Worm (Caenorhabditis elegans) whole organism, young adult: ENCODE measurements around the gene wago-5.

Experiments
- B0336.3 ChIP-seq: fragments of 200-800 bp; sonication (Bioruptor generic); IDR thresholded peaks from 2 replicates; pipeline ENCODE4 v1.3.6; 2022; ENCODE audit warnings: missing genetic modification characterization, missing compliant biosample characterization
- F22D6.2 ChIP-seq: sonication (generic microtip); optimal IDR thresholded peaks from 2 replicates; lab custom pipeline; 2016; ENCODE audit warnings: mild to moderate bottlenecking, missing genetic modification characterization, missing compliant biosample characterization
- F23B12.7 ChIP-seq: sonication (generic microtip); optimal IDR thresholded peaks from 2 replicates; lab custom pipeline; 2017; ENCODE audit warnings: missing genetic modification characterization, mild to moderate bottlenecking, missing compliant biosample characterization, antibody characterized with exemption, moderate library complexity; ENCODE audit not compliant: insufficient read depth
- F33H1.4 ChIP-seq: fragments of 200-800 bp; sonication (Bioruptor generic); IDR thresholded peaks from 2 replicates; pipeline ENCODE4 v1.3.6; 2022; ENCODE audit warnings: missing genetic modification reagents, missing genetic modification characterization, missing compliant biosample characterization
- F52B5.7 ChIP-seq: sonication (generic microtip); optimal IDR thresholded peaks from 2 replicates; lab custom pipeline; 2016; ENCODE audit warnings: mild to moderate bottlenecking, missing genetic modification characterization, missing compliant biosample characterization
- K11D2.4 ChIP-seq: fragments of 200-800 bp; sonication (Bioruptor generic); IDR thresholded peaks from 2 replicates; pipeline ENCODE4 v1.3.6; 2022; ENCODE audit warnings: missing genetic modification reagents, missing genetic modification characterization, missing compliant biosample characterization
- Y53G8AR.9 ChIP-seq: fragments of 200-800 bp; sonication (Bioruptor generic); conservative IDR thresholded peaks from 2 replicates; pipeline ENCODE4 v1.3.6; 2022; ENCODE audit warnings: missing genetic modification reagents, missing genetic modification characterization, missing compliant biosample characterization
- Y56A3A.18 ChIP-seq: fragments of 200-800 bp; sonication (Bioruptor generic); IDR thresholded peaks from 2 replicates; pipeline ENCODE4 v1.3.6; 2022; ENCODE audit warnings: missing genetic modification reagents, missing genetic modification characterization, missing compliant biosample characterization
- Y95B8A.8 ChIP-seq: fragments of 200-800 bp; sonication (Bioruptor generic); IDR thresholded peaks from 2 replicates; pipeline ENCODE4 v1.3.6; 2022; ENCODE audit warnings: missing genetic modification reagents, missing genetic modification characterization, missing compliant biosample characterization
- bed-2 ChIP-seq: fragments of 200-800 bp; sonication (Bioruptor generic); IDR thresholded peaks from 2 replicates; pipeline ENCODE4 v1.3.6; 2022; ENCODE audit warnings: missing genetic modification reagents, missing genetic modification characterization, missing compliant biosample characterization
- cebp-1 ChIP-seq, 2 experiments: fragments of 200-800 bp in 1 of 2; sonication (Bioruptor generic) in 1 of 2; sonication (generic microtip) in 1 of 2; IDR thresholded peaks in 1 of 2; optimal IDR thresholded peaks in 1 of 2; 2 replicates each; pipeline versions ENCODE4 v1.3.6 to Lab custom; 2017 to 2022; ENCODE audit warnings: missing compliant biosample characterization in 2 of 2, missing genetic modification characterization in 2 of 2, mild to moderate bottlenecking in 1 of 2, missing genetic modification reagents in 1 of 2, moderate library complexity in 1 of 2
- ceh-40 ChIP-seq: fragments of 200-800 bp; sonication (Bioruptor generic); IDR thresholded peaks from 2 replicates; pipeline ENCODE4 v1.3.6; 2022; ENCODE audit warnings: missing genetic modification characterization, missing compliant biosample characterization
- ceh-58 ChIP-seq: fragments of 200-800 bp; sonication (Bioruptor generic); IDR thresholded peaks from 2 replicates; pipeline ENCODE4 v1.3.6; 2022; ENCODE audit warnings: missing genetic modification characterization, missing compliant biosample characterization
- dox-1 ChIP-seq: fragments of 200-800 bp; sonication (Bioruptor generic); IDR thresholded peaks from 2 replicates; pipeline ENCODE4 v1.3.6; 2022; ENCODE audit warnings: missing genetic modification reagents, missing genetic modification characterization, missing compliant biosample characterization
- egrh-3 ChIP-seq: fragments of 200-800 bp; sonication (Bioruptor generic); IDR thresholded peaks from 2 replicates; pipeline ENCODE4 v1.3.6; 2022; ENCODE audit warnings: missing genetic modification reagents, missing genetic modification characterization, missing compliant biosample characterization
- ets-4 ChIP-seq: fragments of 200-800 bp; sonication (Bioruptor generic); optimal IDR thresholded peaks from 2 replicates; lab custom pipeline; 2018; ENCODE audit warnings: mild to moderate bottlenecking, missing genetic modification characterization, missing compliant biosample characterization
- gei-17 ChIP-seq: fragments of 200-800 bp; sonication (Bioruptor generic); optimal IDR thresholded peaks from 2 replicates; lab custom pipeline; 2018; ENCODE audit warnings: mild to moderate bottlenecking, missing genetic modification characterization, missing compliant biosample characterization
- hlh-12 ChIP-seq: sonication (generic microtip); optimal IDR thresholded peaks from 2 replicates; lab custom pipeline; 2016; ENCODE audit warnings: missing genetic modification characterization, missing compliant biosample characterization
- hsf-1 ChIP-seq: fragments of 200-800 bp; sonication (Bioruptor generic); IDR thresholded peaks from 2 replicates; pipeline ENCODE4 v1.3.6; 2022; ENCODE audit warnings: missing genetic modification reagents, missing genetic modification characterization, missing compliant biosample characterization
- lin-35 ChIP-seq, 3 experiments: fragments of 150-350 bp in 2 of 3; sonication (generic microtip) in 1 of 3; optimal IDR thresholded peaks; 2 replicates each; lab custom pipeline; 2014 to 2018; ENCODE audit warnings: missing biosample characterization in 3 of 3, missing genetic modification characterization in 3 of 3, missing genetic modification reagents in 3 of 3
- nfya-2 ChIP-seq: fragments of 200-800 bp; sonication (Bioruptor generic); IDR thresholded peaks from 2 replicates; pipeline ENCODE4 v1.3.6; 2022; ENCODE audit warnings: missing genetic modification reagents, missing genetic modification characterization, missing compliant biosample characterization
- nfyb-1 ChIP-seq: fragments of 200-800 bp; sonication (Bioruptor generic); IDR thresholded peaks from 2 replicates; pipeline ENCODE4 v1.3.6; 2022; ENCODE audit warnings: missing genetic modification reagents, missing genetic modification characterization, missing compliant biosample characterization
- nhr-179 ChIP-seq: sonication (generic microtip); optimal IDR thresholded peaks from 2 replicates; lab custom pipeline; 2016; ENCODE audit warnings: mild to moderate bottlenecking, missing genetic modification characterization, missing compliant biosample characterization
- nhr-80 ChIP-seq: sonication (generic microtip); optimal IDR thresholded peaks from 2 replicates; lab custom pipeline; 2016; ENCODE audit warnings: missing genetic modification characterization, missing compliant biosample characterization
- pbrm-1 ChIP-seq: fragments of 200-800 bp; sonication (Bioruptor generic); IDR thresholded peaks from 2 replicates; pipeline ENCODE4 v1.3.6; 2022; ENCODE audit warnings: missing genetic modification reagents, missing genetic modification characterization, missing compliant biosample characterization
- sea-2 ChIP-seq: fragments of 200-800 bp; sonication (Bioruptor generic); IDR thresholded peaks from 2 replicates; pipeline ENCODE4 v1.3.6; 2022; ENCODE audit warnings: missing genetic modification characterization, missing compliant biosample characterization
- snpc-1.3 ChIP-seq: sonication (generic microtip); optimal IDR thresholded peaks from 2 replicates; lab custom pipeline; 2017; ENCODE audit warnings: missing genetic modification characterization, mild to moderate bottlenecking, missing compliant biosample characterization, antibody characterized with exemption, moderate library complexity, missing genotype, missing genetic modification reagents; ENCODE audit not compliant: insufficient read depth
- somi-1 ChIP-seq: fragments of 200-800 bp; sonication (Bioruptor generic); optimal IDR thresholded peaks from 2 replicates; lab custom pipeline; 2018; ENCODE audit warnings: mild to moderate bottlenecking, missing genetic modification characterization, missing compliant biosample characterization
- sptf-2 ChIP-seq: fragments of 200-800 bp; sonication (Bioruptor generic); optimal IDR thresholded peaks from 2 replicates; lab custom pipeline; 2018; ENCODE audit warnings: mild to moderate bottlenecking, missing genetic modification characterization, missing compliant biosample characterization
- unc-130 ChIP-seq: sonication (generic microtip); optimal IDR thresholded peaks from 2 replicates; lab custom pipeline; 2016; ENCODE audit warnings: missing genetic modification reagents, missing genetic modification characterization, missing compliant biosample characterization
- zfh-2 ChIP-seq: fragments of 200-800 bp; sonication (Bioruptor generic); conservative IDR thresholded peaks from 2 replicates; pipeline ENCODE4 v1.3.6; 2022; ENCODE audit warnings: missing genetic modification reagents, missing genetic modification characterization, missing compliant biosample characterization
- zim-3 ChIP-seq: sonication (generic microtip); optimal IDR thresholded peaks from 2 replicates; lab custom pipeline; 2017; ENCODE audit warnings: mild to moderate bottlenecking, missing genetic modification characterization, moderate library complexity, missing compliant biosample characterization
- ztf-18 ChIP-seq: sonication (generic microtip); optimal IDR thresholded peaks from 2 replicates; lab custom pipeline; 2016; ENCODE audit warnings: missing genotype, mild to moderate bottlenecking, missing genetic modification characterization, missing compliant biosample characterization

The wago-5 gene

DNA sequence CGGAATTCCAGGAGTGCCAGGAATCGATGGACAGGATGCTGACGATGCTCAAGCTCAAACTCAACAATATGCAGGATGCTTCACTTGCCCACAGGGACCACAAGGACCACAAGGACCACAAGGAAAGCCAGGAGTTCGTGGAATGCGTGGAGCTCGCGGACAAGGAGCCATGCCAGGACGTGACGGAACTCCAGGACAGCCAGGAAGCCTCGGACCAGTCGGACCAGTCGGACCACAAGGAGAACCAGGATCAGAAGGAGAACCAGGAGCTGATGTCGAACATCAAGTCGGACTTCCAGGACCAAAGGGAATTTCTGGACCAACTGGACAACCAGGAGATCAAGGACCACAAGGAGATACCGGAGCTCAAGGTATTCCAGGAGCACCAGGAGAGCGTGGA, 16.1 kb upstream of the wago-5 start:
- TF ChIP-seq egrh-3 (GFP tag; lab: Robert Waterston, UW), result peak; percentile 57; the same call in 1 of the 2 replicates
- TF ChIP-seq zfh-2 (GFP tag; lab: Robert Waterston, UW), result peak; percentile 82
- TF ChIP-seq nhr-80 (tag; lab: Kevin White, UChicago), result no peak

DNA sequence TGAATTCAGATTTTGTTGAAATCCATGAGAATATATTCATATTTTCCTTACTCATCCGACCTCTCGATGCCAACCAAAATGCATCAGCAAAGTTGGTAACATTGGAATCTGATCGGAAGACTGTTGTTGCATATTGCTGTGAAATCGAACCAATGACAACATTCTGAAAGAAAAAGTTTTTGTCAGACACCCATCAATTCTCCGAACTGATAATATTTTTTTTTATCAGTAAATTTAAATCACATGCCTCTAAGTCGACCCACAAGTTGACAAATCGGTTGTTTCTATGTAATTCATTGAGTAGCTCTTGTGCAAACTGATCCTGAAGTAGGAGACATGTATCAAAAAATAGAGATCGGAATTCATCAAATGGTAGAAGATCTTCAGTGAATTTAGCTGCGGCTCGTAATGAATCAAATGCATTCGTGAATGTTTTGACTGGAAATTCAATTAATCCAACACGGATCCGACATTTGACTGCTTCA, 14.7 kb upstream of the wago-5 start, which contains the start of gene col-74:
Gene col-74, plus strand, starts transcription at position 435 of the 485 bp plus-strand sequence.
- no peak for TF ChIP-seq zfh-2 (GFP tag; lab: Robert Waterston, UW)
- TF ChIP-seq zim-3 (tag; lab: Kevin White, UChicago), result no peak
- TF ChIP-seq F33H1.4, result no peak
- TF ChIP-seq ets-4 (GFP tag; lab: Kevin White, UChicago), result no peak
- no peak for TF ChIP-seq hsf-1 (GFP tag; lab: Robert Waterston, UW)
- peak; percentile 52 for TF ChIP-seq nhr-80 (tag; lab: Kevin White, UChicago)
- TF ChIP-seq snpc-1.3 (tag; lab: Kevin White, UChicago), result no peak
- TF ChIP-seq lin-35 (GFP tag; optimal IDR thresholded peaks at IDR 0.05; lab: Kevin White, UChicago), result no peak
- TF ChIP-seq unc-130 (GFP tag; lab: Kevin White, UChicago), result no peak
- TF ChIP-seq sptf-2 (GFP tag; lab: Kevin White, UChicago), result no peak
- no peak for TF ChIP-seq F22D6.2 (tag; lab: Kevin White, UChicago)
- no peak for TF ChIP-seq ztf-18 (tag; lab: Kevin White, UChicago)
- TF ChIP-seq F23B12.7 (tag; lab: Kevin White, UChicago), result no peak
- TF ChIP-seq dox-1, result peak; percentile 23; the same call in 1 of the 2 replicates
- TF ChIP-seq Y53G8AR.9, result 0 out of 2 replicates have a peak, but pooled peaks have one; percentile 8
- no peak for TF ChIP-seq K11D2.4 (GFP tag; lab: Robert Waterston, UW)
- no peak for TF ChIP-seq somi-1 (GFP tag; lab: Kevin White, UChicago)
- 0 out of 2 replicates have a peak, but pooled peaks have one; percentile 23 for TF ChIP-seq nfyb-1 (GFP tag; lab: Robert Waterston, UW)
- no peak for TF ChIP-seq pbrm-1 (GFP tag; lab: Robert Waterston, UW)
- TF ChIP-seq gei-17 (GFP tag; lab: Kevin White, UChicago), result no peak
- TF ChIP-seq bed-2 (GFP tag; lab: Robert Waterston, UW), result no peak

DNA sequence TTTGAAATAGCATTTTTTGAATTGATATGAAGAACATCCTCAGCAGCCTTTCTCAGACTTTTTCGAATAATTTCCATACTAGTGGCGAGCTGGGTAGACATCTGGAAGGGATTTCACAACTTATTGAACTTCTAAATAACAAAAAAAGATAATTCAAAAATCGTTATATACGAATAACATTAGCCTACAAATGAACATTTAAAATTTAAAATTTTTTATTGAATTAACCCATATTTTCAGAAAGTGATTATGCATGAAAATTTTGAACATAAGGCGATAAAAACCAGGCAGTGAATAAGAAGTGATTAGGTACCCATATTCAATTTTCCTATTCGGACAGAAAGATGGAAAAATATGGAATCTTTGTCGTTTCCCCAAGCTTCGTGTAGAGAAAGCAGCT, 13.2 kb upstream of the wago-5 start, which contains the start of gene ZK1248.11:
Gene ZK1248.11, minus strand, starts transcription at position 101 of the 400 bp plus-strand sequence.
- TF ChIP-seq hlh-12 (no peak), Y95B8A.8 (no peak), sptf-2 (GFP tag; lab: Kevin White, UChicago) (no peak), F52B5.7 (tag; lab: Kevin White, UChicago) (no peak), sea-2 (no peak), Y56A3A.18 (no peak), nfya-2 (GFP tag; lab: Robert Waterston, UW) (no peak), ceh-58 (GFP tag; lab: Robert Waterston, UW) (no peak)

DNA sequence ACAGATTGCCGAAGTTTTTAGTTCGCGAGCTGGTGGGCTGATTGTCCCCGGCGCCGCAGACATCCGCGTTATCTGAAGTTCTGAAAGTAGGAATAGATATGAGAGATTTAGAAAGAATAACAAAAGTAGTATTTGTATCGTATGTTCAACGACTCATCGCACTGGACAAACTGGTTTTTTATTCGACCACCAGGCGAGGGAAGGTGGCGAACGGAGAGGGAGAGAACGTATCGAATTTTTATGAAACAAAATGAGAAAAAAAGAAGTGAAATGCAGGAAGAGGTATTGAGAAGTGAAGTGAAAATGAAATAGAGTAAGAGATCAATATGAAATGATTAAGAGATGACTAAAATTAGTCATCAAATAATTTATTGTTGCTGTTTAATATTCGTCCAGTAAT, 12.1 kb upstream of the wago-5 start, which contains the start of gene tbc-2:
Gene tbc-2, minus strand, starts transcription at position 80 of the 400 bp plus-strand sequence.
- no peak for TF ChIP-seq ceh-40 (GFP tag; lab: Robert Waterston, UW)
- no peak for TF ChIP-seq cebp-1 (GFP tag; IDR thresholded peaks at IDR 0.05; lab: Robert Waterston, UW)
- no peak for TF ChIP-seq cebp-1 (tag; optimal IDR thresholded peaks at IDR 0.05; lab: Kevin White, UChicago)
- TF ChIP-seq nhr-179 (tag; lab: Kevin White, UChicago), result no peak
- TF ChIP-seq B0336.3, result no peak
